Worm (Caenorhabditis elegans): Measurements from ENCODE around the gene C35D10.12.

DNA sequence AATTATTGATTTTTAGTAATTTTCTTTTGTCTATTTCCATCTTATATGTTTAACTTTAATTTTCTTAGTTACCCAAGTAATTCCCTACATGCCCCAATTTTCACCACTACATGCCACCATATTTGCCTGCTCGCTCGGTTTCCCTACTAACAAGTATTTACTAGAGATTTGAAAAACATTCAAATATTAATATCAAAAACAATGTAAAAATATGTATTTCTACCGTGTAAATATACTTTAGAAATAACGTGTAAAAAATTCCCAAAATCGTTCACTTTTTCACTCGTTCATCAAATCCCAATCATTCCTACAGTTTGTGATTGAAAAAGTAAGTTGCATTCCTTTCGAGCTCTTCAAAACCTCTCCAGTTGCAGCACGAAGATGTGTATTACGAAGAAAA is 48.0 kb downstream of the C35D10.12 start, which contains the start of gene F26A1.3:
- TF ChIP-seq K02D7.2 (tag; optimal IDR thresholded peaks at IDR 0.05) (no peak), elt-4 (tag; optimal IDR thresholded peaks at IDR 0.05) (no peak), ceh-31 (tag; optimal IDR thresholded peaks at IDR 0.05) (no peak), ama-1 (optimal IDR thresholded peaks at IDR 0.05) (no peak), hlh-13 (GFP tag; optimal IDR thresholded peaks at IDR 0.05) (no peak), tbx-2 (tag; optimal IDR thresholded peaks at IDR 0.05) (no peak), unc-3 (GFP tag; conservative IDR thresholded peaks at IDR 0.05) (no peak), unc-3 (tag; optimal IDR thresholded peaks at IDR 0.05) (no peak), nhr-232 (tag; optimal IDR thresholded peaks at IDR 0.05) (no peak), sox-4 (tag; optimal IDR thresholded peaks at IDR 0.05) (no peak), pha-4 (tag; optimal IDR thresholded peaks at IDR 0.05) (no peak), pqm-1 (tag; optimal IDR thresholded peaks at IDR 0.05) (no peak), ref-2 (tag; optimal IDR thresholded peaks at IDR 0.05) (no peak), rnt-1 (tag; optimal IDR thresholded peaks at IDR 0.05) (no peak)
